Worm (Caenorhabditis elegans): ENCODE measurements around the gene cdk-4.

cdk-4 gene

ce11 chrX:13518861-13519713, at the start of gene cdk-4, which contains the start of gene F18H3.1:
TSS of gene cdk-4 (minus strand) at chrX:13518911.
TSS of gene F18H3.1 (plus strand) at chrX:13519663.
- no peak for TF ChIP-seq tbx-8 (GFP tag; optimal IDR thresholded peaks at IDR 0.05)
- TF ChIP-seq bed-3 (GFP tag; optimal IDR thresholded peaks at IDR 0.05): no peak
- TF ChIP-seq lsy-2 (tag; optimal IDR thresholded peaks at IDR 0.05): peak; percentile 39
- peak; percentile 64 for TF ChIP-seq sptf-1 (tag; optimal IDR thresholded peaks at IDR 0.05)
- TF ChIP-seq sem-2 (GFP tag; optimal IDR thresholded peaks at IDR 0.05): no peak
- peak; percentile 38 for TF ChIP-seq pha-4 (tag; optimal IDR thresholded peaks at IDR 0.05)
- no peak for TF ChIP-seq ztf-11 (tag; optimal IDR thresholded peaks at IDR 0.05)
- TF ChIP-seq mep-1 (tag; optimal IDR thresholded peaks at IDR 0.05): peak; percentile 71
- TF ChIP-seq lin-32 (GFP tag; optimal IDR thresholded peaks at IDR 0.05): peak; percentile 96
- TF ChIP-seq unc-39 (tag; optimal IDR thresholded peaks at IDR 0.05): no peak
- no peak for TF ChIP-seq zip-8 (tag; optimal IDR thresholded peaks at IDR 0.05)
- TF ChIP-seq M03D4.4 (tag; optimal IDR thresholded peaks at IDR 0.05): peak; percentile 9
- TF ChIP-seq ces-1 (GFP tag; optimal IDR thresholded peaks at IDR 0.05): peak; percentile 46
- peak; percentile 87 for TF ChIP-seq hlh-1 (tag; optimal IDR thresholded peaks at IDR 0.05)
- TF ChIP-seq ceh-83 (GFP tag; optimal IDR thresholded peaks at IDR 0.05): no peak
- no peak for TF ChIP-seq ceh-43 (GFP tag; optimal IDR thresholded peaks at IDR 0.05)
- no peak for TF ChIP-seq flh-1 (GFP tag; optimal IDR thresholded peaks at IDR 0.05)
- TF ChIP-seq ham-2 (GFP tag; optimal IDR thresholded peaks at IDR 0.05): peak; percentile 51
- TF ChIP-seq nhr-12 (tag; optimal IDR thresholded peaks at IDR 0.05): no peak
- TF ChIP-seq elt-3 (tag; optimal IDR thresholded peaks at IDR 0.05): no peak
- TF ChIP-seq mls-2 (tag; optimal IDR thresholded peaks at IDR 0.05): peak; percentile 36
- TF ChIP-seq ceh-39 (tag; optimal IDR thresholded peaks at IDR 0.05): no peak
- peak; percentile 1 for TF ChIP-seq lin-13 (tag; optimal IDR thresholded peaks at IDR 0.05)
- no peak for TF ChIP-seq snpc-4 (tag; optimal IDR thresholded peaks at IDR 0.05)
- TF ChIP-seq nhr-28 (tag; optimal IDR thresholded peaks at IDR 0.05): no peak
- TF ChIP-seq nhr-76 (tag; optimal IDR thresholded peaks at IDR 0.05): no peak
- peak; percentile 85 for TF ChIP-seq cnd-1 (tag; optimal IDR thresholded peaks at IDR 0.05)
- TF ChIP-seq blmp-1 (tag; optimal IDR thresholded peaks at IDR 0.05): no peak
- TF ChIP-seq unc-62 (GFP tag; optimal IDR thresholded peaks at IDR 0.05): peak; percentile 72
- peak; percentile 25 for TF ChIP-seq mab-5 (tag; optimal IDR thresholded peaks at IDR 0.05)
- no peak for TF ChIP-seq drap-1 (GFP tag; optimal IDR thresholded peaks at IDR 0.05)
- TF ChIP-seq nhr-2 (tag; optimal IDR thresholded peaks at IDR 0.05): peak; percentile 77
- no peak for TF ChIP-seq nhr-237 (tag; optimal IDR thresholded peaks at IDR 0.05)
- no peak for TF ChIP-seq elt-1 (tag; optimal IDR thresholded peaks at IDR 0.05; ENCODE audit: borderline replicate concordance, insufficient read depth)
- TF ChIP-seq unc-120 (tag; optimal IDR thresholded peaks at IDR 0.05; ENCODE audit: poor library complexity, severe bottlenecking): peak; percentile 28

- TF ChIP-seq nhr-28 (tag; optimal IDR thresholded peaks at IDR 0.05) (no peak), lin-13 (tag; optimal IDR thresholded peaks at IDR 0.05) (no peak), pha-4 (tag; optimal IDR thresholded peaks at IDR 0.05) (no peak), tbx-8 (GFP tag; optimal IDR thresholded peaks at IDR 0.05) (no peak), zip-8 (tag; optimal IDR thresholded peaks at IDR 0.05) (no peak), mls-2 (tag; optimal IDR thresholded peaks at IDR 0.05) (no peak), ces-1 (GFP tag; optimal IDR thresholded peaks at IDR 0.05) (no peak), lin-32 (GFP tag; optimal IDR thresholded peaks at IDR 0.05) (no peak), elt-1 (tag; optimal IDR thresholded peaks at IDR 0.05; ENCODE audit: borderline replicate concordance, insufficient read depth) (no peak), mep-1 (tag; optimal IDR thresholded peaks at IDR 0.05) (no peak), ham-2 (GFP tag; optimal IDR thresholded peaks at IDR 0.05) (no peak)
These were observed 47.7 kb upstream of the cdk-4 start, which contains the start of gene R01E6.2 for ce11 chrX:13566436-13566835. TSS of gene R01E6.2 (minus strand) at chrX:13566536.

ce11 chrX:13561954-13562353, 43.2 kb upstream of the cdk-4 start:
- TF ChIP-seq unc-39 (tag; optimal IDR thresholded peaks at IDR 0.05): no peak
- TF ChIP-seq unc-120 (tag; optimal IDR thresholded peaks at IDR 0.05; ENCODE audit: poor library complexity, severe bottlenecking): peak; percentile 5
- TF ChIP-seq hlh-1 (tag; optimal IDR thresholded peaks at IDR 0.05): peak; percentile 35
- no peak for TF ChIP-seq nhr-12 (tag; optimal IDR thresholded peaks at IDR 0.05)
